Worm (Caenorhabditis elegans) whole organism, midembryonic: Measurements from ENCODE around the gene srt-48.

Source experiments
- T22C8.4 ChIP-seq: fragments of 200-800 bp; sonication (Bioruptor generic); IDR thresholded peaks from 2 replicates; pipeline ENCODE4 v1.3.6; 2022; ENCODE audit warnings: missing genetic modification characterization, missing compliant biosample characterization
- cog-1 ChIP-seq: sonication (generic microtip); optimal IDR thresholded peaks from 2 replicates; lab custom pipeline; 2016; ENCODE audit warnings: missing genetic modification characterization, missing compliant biosample characterization
- flt-1 ChIP-seq: fragments of 200-800 bp; sonication (Bioruptor generic); IDR thresholded peaks from 2 replicates; pipeline ENCODE4 v1.3.6; 2022; ENCODE audit warnings: missing genetic modification characterization, missing compliant biosample characterization
- klf-2 ChIP-seq: fragments of 200-800 bp; sonication (Bioruptor generic); conservative IDR thresholded peaks from 2 replicates; pipeline ENCODE4 v1.3.6; 2022; ENCODE audit warnings: missing genetic modification reagents, missing genetic modification characterization, missing compliant biosample characterization
- med-1 ChIP-seq: sonication (generic microtip); optimal IDR thresholded peaks from 2 replicates; lab custom pipeline; 2017; ENCODE audit warnings: missing genetic modification characterization, mild to moderate bottlenecking, missing compliant biosample characterization, antibody characterized with exemption, missing genetic modification reagents; ENCODE audit not compliant: insufficient read depth
- ref-1 ChIP-seq: fragments of 200-800 bp; sonication (Bioruptor generic); conservative IDR thresholded peaks from 2 replicates; pipeline ENCODE4 v1.3.6; 2022; ENCODE audit warnings: missing genetic modification reagents, missing genetic modification characterization, missing compliant biosample characterization
- tab-1 ChIP-seq: fragments of 200-800 bp; sonication (Bioruptor generic); IDR thresholded peaks from 2 replicates; pipeline ENCODE4 v1.3.6; 2022; ENCODE audit warnings: missing genetic modification characterization, missing compliant biosample characterization
- ztf-23 ChIP-seq: fragments of 200-800 bp; sonication (Bioruptor generic); IDR thresholded peaks from 2 replicates; pipeline ENCODE4 v1.3.6; 2022; ENCODE audit warnings: missing genetic modification reagents, missing genetic modification characterization, missing compliant biosample characterization
- ztf-29 ChIP-seq: fragments of 200-800 bp; sonication (Bioruptor generic); IDR thresholded peaks from 2 replicates; pipeline ENCODE4 v1.3.6; 2022; ENCODE audit warnings: missing genetic modification reagents, missing genetic modification characterization, missing compliant biosample characterization

Gene srt-48

DNA sequence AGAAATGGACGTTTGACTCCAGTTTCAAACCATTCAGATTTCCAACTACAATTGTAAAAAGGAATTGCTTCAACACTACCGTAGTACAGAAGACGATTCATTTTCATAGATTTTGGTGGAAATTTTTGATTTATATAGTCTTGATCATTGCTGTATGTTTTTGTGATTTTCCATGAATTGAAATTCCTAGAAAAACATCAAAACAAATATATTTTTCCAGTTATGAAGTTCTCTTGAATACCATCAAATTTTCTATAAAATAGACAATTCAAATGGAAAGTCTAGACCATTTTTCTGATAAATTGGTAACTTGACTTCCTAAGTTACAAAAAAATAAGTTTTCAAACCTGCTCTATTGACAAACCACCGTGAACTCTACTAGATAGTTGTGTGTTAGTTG, at the start of gene srt-48:
TSS of gene srt-48 (minus strand) at position 101 of the 400 bp plus-strand sequence.
- TF ChIP-seq klf-2 = no peak
- TF ChIP-seq med-1 (GFP tag; lab: Kevin White, UChicago) = no peak
- no peak for TF ChIP-seq ztf-23 (GFP tag; lab: Robert Waterston, UW)
- TF ChIP-seq cog-1 (tag; lab: Kevin White, UChicago) = no peak
- TF ChIP-seq ztf-29 (GFP tag; lab: Robert Waterston, UW) = no peak
- no peak for TF ChIP-seq T22C8.4 (GFP tag; lab: Robert Waterston, UW)
- no peak for TF ChIP-seq tab-1
- no peak for TF ChIP-seq flt-1 (GFP tag; lab: Robert Waterston, UW)
- no peak for TF ChIP-seq ref-1 (GFP tag; lab: Robert Waterston, UW)

DNA sequence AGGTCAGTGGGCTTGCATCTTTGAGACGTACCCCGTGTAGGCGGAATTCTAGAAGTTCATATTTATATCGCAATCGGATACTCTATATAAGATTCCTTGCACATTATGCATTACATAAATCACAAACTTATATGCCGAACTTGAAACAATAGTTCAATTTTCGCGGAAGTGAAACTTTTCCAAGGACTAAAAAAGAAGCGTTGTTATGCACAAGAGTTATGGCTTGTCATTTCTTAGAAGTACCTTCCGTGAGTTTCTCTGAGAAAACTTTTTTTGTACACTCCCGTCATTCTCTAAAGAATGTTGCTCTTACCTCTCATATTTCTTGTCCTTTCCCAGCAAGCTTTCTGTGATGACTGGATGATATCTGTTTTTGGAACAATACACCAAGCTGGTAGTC, 49.7 kb upstream of the srt-48 start, which contains the start of gene M199.136:
TSS of gene M199.136 (plus strand) at position 301 of the 400 bp plus-strand sequence.
- TF ChIP-seq med-1 (GFP tag; lab: Kevin White, UChicago) = no peak

DNA sequence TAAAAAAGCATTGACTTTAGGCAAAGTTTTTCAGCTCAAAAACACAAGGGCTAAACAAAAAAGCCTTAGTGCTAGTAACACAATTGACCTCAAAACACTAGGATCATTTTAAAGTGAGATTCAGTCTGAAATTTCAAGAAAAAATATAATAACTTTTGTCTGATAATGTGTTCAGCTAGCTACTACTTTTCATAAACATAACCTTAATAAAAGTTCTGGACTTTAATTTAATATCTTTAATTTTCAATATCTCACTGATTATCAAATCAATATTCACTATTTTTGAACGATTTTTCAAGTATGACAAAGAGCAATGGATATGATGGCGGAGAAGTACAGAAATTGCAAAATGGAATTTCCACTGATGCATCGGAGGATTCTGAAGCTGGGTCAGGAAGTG, 45.6 kb upstream of the srt-48 start, which contains the start of gene M199.135:
TSS of gene M199.135 (plus strand) at position 301 of the 400 bp plus-strand sequence.
- no peak for TF ChIP-seq ztf-29 (GFP tag; lab: Robert Waterston, UW)
- no peak for TF ChIP-seq tab-1
- TF ChIP-seq flt-1 (GFP tag; lab: Robert Waterston, UW) = no peak
- TF ChIP-seq med-1 (GFP tag; lab: Kevin White, UChicago) = no peak
- TF ChIP-seq ref-1 (GFP tag; lab: Robert Waterston, UW) = no peak
- no peak for TF ChIP-seq T22C8.4 (GFP tag; lab: Robert Waterston, UW)
- no peak for TF ChIP-seq ztf-23 (GFP tag; lab: Robert Waterston, UW)
- no peak for TF ChIP-seq klf-2
- no peak for TF ChIP-seq cog-1 (tag; lab: Kevin White, UChicago)

DNA sequence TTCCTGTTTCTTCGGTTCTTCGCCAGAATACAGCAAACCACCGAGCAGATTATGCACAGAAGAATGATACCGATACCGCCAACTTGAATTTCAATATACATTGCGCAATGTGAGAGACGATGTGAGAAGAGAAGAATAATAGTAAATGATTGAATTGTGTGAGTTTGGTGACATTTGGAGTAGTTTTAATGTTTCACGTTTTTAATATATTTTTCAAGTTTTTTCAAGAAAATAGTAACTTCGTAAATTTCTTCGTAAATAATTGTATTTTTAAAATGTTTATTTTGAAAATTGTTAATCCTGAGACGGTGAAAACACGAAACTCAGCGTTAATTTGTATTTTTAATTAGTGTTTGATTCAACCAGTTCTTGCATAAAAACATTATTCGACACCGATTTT, 44.4 kb upstream of the srt-48 start, which contains the start of gene M199.134:
TSS of gene M199.134 (minus strand) at position 101 of the 400 bp plus-strand sequence.
- TF ChIP-seq flt-1 (GFP tag; lab: Robert Waterston, UW) (no peak), cog-1 (tag; lab: Kevin White, UChicago) (no peak), ztf-23 (GFP tag; lab: Robert Waterston, UW) (no peak), klf-2 (no peak), ref-1 (GFP tag; lab: Robert Waterston, UW) (no peak), T22C8.4 (GFP tag; lab: Robert Waterston, UW) (no peak), med-1 (GFP tag; lab: Kevin White, UChicago) (no peak), ztf-29 (GFP tag; lab: Robert Waterston, UW) (no peak), tab-1 (no peak)

DNA sequence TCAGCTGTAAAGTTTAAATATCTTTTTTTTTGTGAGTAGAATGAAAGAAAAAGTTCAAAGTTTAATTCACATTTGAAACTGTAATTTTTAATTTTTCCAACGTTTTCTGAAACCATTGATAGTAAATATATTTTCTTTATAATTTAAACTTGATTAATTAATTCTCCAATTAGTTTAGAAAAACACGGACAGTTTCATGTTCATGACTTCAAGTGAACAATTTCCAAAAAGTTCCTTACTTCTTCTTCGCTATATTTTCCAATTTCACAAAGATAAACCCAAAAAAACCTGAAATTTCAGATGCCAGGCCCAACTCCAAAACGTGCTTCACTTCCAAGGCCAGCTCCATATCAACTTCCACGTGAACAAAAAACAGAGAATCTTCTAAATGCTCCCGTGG, 39.8 kb upstream of the srt-48 start, which contains the start of gene M199.2:
TSS of gene M199.2 (plus strand) at position 301 of the 400 bp plus-strand sequence.
- TF ChIP-seq flt-1 (GFP tag; lab: Robert Waterston, UW) (no peak), med-1 (GFP tag; lab: Kevin White, UChicago) (no peak), T22C8.4 (GFP tag; lab: Robert Waterston, UW) (no peak), cog-1 (tag; lab: Kevin White, UChicago) (no peak), ref-1 (GFP tag; lab: Robert Waterston, UW) (no peak), tab-1 (no peak), ztf-23 (GFP tag; lab: Robert Waterston, UW) (no peak), ztf-29 (GFP tag; lab: Robert Waterston, UW) (no peak)

DNA sequence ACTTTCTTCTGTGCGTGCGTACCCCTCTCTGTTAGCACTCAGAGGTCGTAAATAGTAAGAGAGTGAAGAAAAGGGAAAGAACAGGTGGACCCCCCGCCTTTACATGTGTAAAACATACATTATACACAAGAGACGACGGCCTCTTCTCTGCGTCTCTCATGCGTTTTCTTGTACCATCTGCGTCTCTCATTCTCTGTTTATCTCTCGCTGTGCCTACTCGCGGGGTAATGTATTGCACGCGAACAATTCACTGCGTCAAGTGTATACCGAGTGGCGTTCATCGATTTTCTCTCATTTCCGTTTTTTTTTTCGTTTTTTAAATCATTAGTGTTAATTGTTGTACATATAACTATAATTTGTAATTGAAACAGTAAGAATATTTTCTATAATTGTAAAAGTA, 38.5 kb upstream of the srt-48 start:
- TF ChIP-seq cog-1 (tag; lab: Kevin White, UChicago) = peak; percentile 92
- no peak for TF ChIP-seq ztf-29 (GFP tag; lab: Robert Waterston, UW)

DNA sequence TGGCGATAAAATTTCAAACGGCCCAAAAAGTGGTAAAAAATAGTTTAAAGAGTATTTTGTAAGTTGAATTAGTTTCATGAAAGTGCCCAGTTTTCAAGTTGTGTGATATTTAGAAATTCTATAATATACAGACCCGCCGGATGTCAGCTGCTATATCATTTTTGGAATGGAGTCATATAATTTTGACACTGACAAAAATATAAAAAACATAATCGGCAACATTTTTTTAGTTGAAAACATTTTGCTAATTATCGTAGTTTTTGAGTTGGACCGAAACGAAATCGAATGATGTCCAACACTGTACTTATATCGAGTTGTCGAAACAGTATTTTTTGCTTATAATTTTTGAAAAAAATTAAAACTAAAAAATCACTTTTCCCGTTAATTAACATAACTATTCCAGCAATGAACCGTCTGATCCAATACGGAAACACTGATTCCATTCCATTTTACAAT, 34.5 kb upstream of the srt-48 start, which contains the start of gene srt-44:
TSS of gene srt-44 (plus strand) at position 406 of the 456 bp plus-strand sequence.
- no peak for TF ChIP-seq ztf-29 (GFP tag; lab: Robert Waterston, UW)
- no peak for TF ChIP-seq flt-1 (GFP tag; lab: Robert Waterston, UW)
- no peak for TF ChIP-seq cog-1 (tag; lab: Kevin White, UChicago)
- no peak for TF ChIP-seq tab-1
- TF ChIP-seq ref-1 (GFP tag; lab: Robert Waterston, UW) = no peak
- no peak for TF ChIP-seq ztf-23 (GFP tag; lab: Robert Waterston, UW)
- TF ChIP-seq klf-2 = no peak
- TF ChIP-seq T22C8.4 (GFP tag; lab: Robert Waterston, UW) = no peak
- no peak for TF ChIP-seq med-1 (GFP tag; lab: Kevin White, UChicago)

DNA sequence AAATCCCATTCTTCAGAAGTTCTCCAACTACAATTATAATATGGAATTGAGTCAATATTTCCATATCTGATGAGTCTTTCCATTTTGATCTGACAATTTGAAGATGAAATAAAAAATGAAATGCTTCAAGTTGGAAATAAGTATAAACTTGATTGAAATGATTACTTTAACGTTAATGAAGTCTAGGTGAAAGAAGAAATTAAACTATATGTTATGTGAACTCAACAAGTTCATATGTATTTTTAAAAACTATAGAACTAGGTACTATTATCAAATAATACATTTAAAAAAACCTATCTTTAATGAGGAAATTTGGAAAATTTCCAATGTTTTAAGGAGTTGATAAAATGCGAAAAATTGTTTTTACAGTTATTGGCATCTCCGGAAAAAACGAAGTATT, 29.6 kb upstream of the srt-48 start, which contains the start of gene srt-49:
TSS of gene srt-49 (minus strand) at position 101 of the 400 bp plus-strand sequence.
- TF ChIP-seq med-1 (GFP tag; lab: Kevin White, UChicago) (no peak), ref-1 (GFP tag; lab: Robert Waterston, UW) (no peak), flt-1 (GFP tag; lab: Robert Waterston, UW) (no peak), cog-1 (tag; lab: Kevin White, UChicago) (no peak), T22C8.4 (GFP tag; lab: Robert Waterston, UW) (no peak), ztf-29 (GFP tag; lab: Robert Waterston, UW) (no peak), ztf-23 (GFP tag; lab: Robert Waterston, UW) (no peak), tab-1 (no peak), klf-2 (no peak)

DNA sequence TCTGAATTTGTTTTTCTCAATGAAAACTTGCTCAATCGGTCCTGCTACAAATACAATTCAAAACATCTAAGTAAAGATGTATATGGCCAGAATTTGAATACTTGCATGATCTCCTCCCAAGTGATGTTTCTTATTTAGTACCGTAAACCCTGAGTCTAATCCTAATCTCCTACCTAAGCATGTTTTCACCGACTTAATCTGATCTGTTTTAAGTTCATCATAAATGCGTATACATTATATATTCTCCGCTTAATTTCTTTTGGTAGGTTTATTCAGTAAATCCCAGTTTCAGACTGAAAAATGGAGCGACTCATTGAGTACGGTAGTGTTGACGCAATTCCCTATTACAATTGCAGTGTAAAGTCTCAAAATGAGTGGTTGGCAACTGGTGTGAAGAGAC, 5.7 kb upstream of the srt-48 start, which contains the start of gene srt-50:
TSS of gene srt-50 (plus strand) at position 301 of the 400 bp plus-strand sequence.
- TF ChIP-seq flt-1 (GFP tag; lab: Robert Waterston, UW) (no peak), ztf-23 (GFP tag; lab: Robert Waterston, UW) (no peak), ztf-29 (GFP tag; lab: Robert Waterston, UW) (no peak), T22C8.4 (GFP tag; lab: Robert Waterston, UW) (no peak), klf-2 (no peak), tab-1 (no peak), cog-1 (tag; lab: Kevin White, UChicago) (no peak), med-1 (GFP tag; lab: Kevin White, UChicago) (no peak), ref-1 (GFP tag; lab: Robert Waterston, UW) (no peak)
